Fruit fly (Drosophila melanogaster): ENCODE data around the gene ich.

DNA sequence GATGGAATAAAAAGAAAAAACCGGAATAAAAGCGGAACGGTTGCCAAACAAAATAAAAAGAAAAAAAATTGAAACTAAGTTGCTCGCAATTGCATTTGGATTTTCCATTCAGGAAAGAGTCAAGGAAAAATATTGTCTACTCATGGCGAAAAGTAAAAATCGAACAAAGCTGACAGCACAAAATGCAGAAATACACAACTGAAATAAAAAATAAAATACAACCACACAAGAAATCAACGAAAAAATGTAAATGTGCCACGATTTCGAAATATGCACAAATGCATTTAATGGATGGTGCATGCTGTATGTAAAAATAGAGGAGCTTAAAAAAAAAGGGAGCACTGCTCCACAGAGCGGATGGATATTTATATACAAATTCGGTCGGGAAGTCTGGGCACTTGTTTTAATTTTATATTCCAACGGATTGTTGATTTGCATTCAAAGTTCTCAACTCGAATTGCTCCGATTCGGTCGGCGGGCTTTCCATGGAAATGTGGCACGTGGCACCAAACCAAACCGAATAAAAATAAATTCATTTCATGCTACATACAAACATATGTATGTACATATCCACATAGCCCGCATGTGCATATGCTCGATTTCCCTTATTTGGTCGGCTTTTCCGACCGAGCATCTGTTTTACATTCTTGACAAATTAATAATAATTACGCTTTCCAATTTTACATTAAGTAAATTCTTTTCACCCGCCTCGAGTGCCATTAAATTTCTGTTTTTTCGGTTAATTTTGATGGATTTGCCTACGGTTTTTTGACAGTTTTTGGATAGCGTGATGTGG is 47.1 kb downstream of the ich start:
- TF ChIP-seq Pif1A (GFP tag; optimal IDR thresholded peaks at IDR 0.05) (no peak), CG13204 (GFP tag; optimal IDR thresholded peaks at IDR 0.05) (no peak)

Data from whole organism, pupa.